Fruit fly (Drosophila melanogaster) whole organism, embryonic: ENCODE data around the gene eIF4A.

Source experiments
- ATbp ChIP-seq: fragments of 200-800 bp; sonication (Bioruptor generic); optimal IDR thresholded peaks from 2 replicates; lab custom pipeline; 2017; ENCODE audit warnings: missing biosample characterization, mild to moderate bottlenecking, missing genetic modification characterization, missing genetic modification reagents
- Ada2b ChIP-seq: fragments of 200-800 bp; sonication (Bioruptor generic); IDR thresholded peaks from 2 replicates; pipeline ENCODE4 v1.3.6; 2022; ENCODE audit warnings: missing biosample characterization, missing genetic modification characterization
- Adf1 ChIP-seq: fragments of 200-800 bp; sonication (Bioruptor generic); IDR thresholded peaks from 2 replicates; pipeline ENCODE4 v1.3.6; 2022; ENCODE audit warnings: missing biosample characterization, missing genetic modification characterization
- Aef1 ChIP-seq: fragments of 200-800 bp; sonication (Bioruptor generic); IDR thresholded peaks from 3 replicates; pipeline ENCODE4 v1.3.6; 2022; ENCODE audit warnings: missing biosample characterization, missing genetic modification characterization
- CG10366 ChIP-seq: fragments of 200-800 bp; sonication (Bioruptor generic); IDR thresholded peaks from 2 replicates; pipeline ENCODE4 v1.3.6; 2022; ENCODE audit warnings: missing biosample characterization, missing genetic modification characterization
- CG10959 ChIP-seq: fragments of 200-800 bp; sonication (Bioruptor generic); IDR thresholded peaks from 2 replicates; pipeline ENCODE4 v1.3.6; 2022; ENCODE audit warnings: missing biosample characterization, missing genetic modification characterization
- CG11456 ChIP-seq: fragments of 200-800 bp; sonication (Bioruptor generic); IDR thresholded peaks from 3 replicates; pipeline ENCODE4 v1.3.6; 2022; ENCODE audit warnings: missing biosample characterization, missing genetic modification characterization
- CG11695 ChIP-seq: fragments of 200-800 bp; sonication (Bioruptor generic); IDR thresholded peaks from 3 replicates; pipeline ENCODE4 v1.3.6; 2022; ENCODE audit warnings: missing biosample characterization, missing genetic modification characterization
- CG11696 ChIP-seq: fragments of 200-800 bp; sonication (Bioruptor generic); IDR thresholded peaks from 2 replicates; pipeline ENCODE4 v1.3.6; 2022; ENCODE audit warnings: missing biosample characterization, missing genetic modification characterization
- CG12391 ChIP-seq: fragments of 200-800 bp; sonication (Bioruptor generic); optimal IDR thresholded peaks from 3 replicates; lab custom pipeline; 2018; ENCODE audit warnings: missing biosample characterization, mild to moderate bottlenecking, missing genetic modification characterization, moderate library complexity
- CG14014 ChIP-seq: fragments of 200-800 bp; sonication (Bioruptor generic); IDR thresholded peaks from 2 replicates; pipeline ENCODE4 v1.3.6; 2022; ENCODE audit warnings: missing biosample characterization, missing genetic modification characterization
- CG1603 ChIP-seq: fragments of 200-800 bp; sonication (Bioruptor generic); optimal IDR thresholded peaks from 2 replicates; lab custom pipeline; 2019; ENCODE audit warnings: missing biosample characterization, mild to moderate bottlenecking, missing genetic modification characterization, moderate library complexity
- CG17328 ChIP-seq: fragments of 200-800 bp; sonication (Bioruptor generic); IDR thresholded peaks from 2 replicates; pipeline ENCODE4 v1.3.6; 2022; ENCODE audit warnings: missing biosample characterization, missing genetic modification characterization
- CG18599 ChIP-seq: fragments of 200-800 bp; sonication (Bioruptor generic); optimal IDR thresholded peaks from 3 replicates; lab custom pipeline; 2017; ENCODE audit warnings: missing biosample characterization, missing genetic modification characterization, mild to moderate bottlenecking, moderate library complexity, missing genetic modification reagents
- CG2120 ChIP-seq: fragments of 200-800 bp; sonication (Bioruptor generic); optimal IDR thresholded peaks from 3 replicates; lab custom pipeline; 2016; ENCODE audit warnings: missing biosample characterization, missing genetic modification characterization
- CG2889 ChIP-seq: fragments of 200-800 bp; sonication (Bioruptor generic); IDR thresholded peaks from 3 replicates; pipeline ENCODE4 v1.3.6; 2022; ENCODE audit warnings: missing biosample characterization, missing genetic modification characterization
- CG3847 ChIP-seq: fragments of 200-800 bp; sonication (Bioruptor generic); IDR thresholded peaks from 2 replicates; pipeline ENCODE4 v1.3.6; 2022; ENCODE audit warnings: missing biosample characterization, missing genetic modification characterization
- CG4404 ChIP-seq: fragments of 200-800 bp; sonication (Bioruptor generic); IDR thresholded peaks from 2 replicates; pipeline ENCODE4 v1.3.6; 2022; ENCODE audit warnings: missing biosample characterization, missing genetic modification characterization
- CG4730 ChIP-seq: fragments of 200-800 bp; sonication (Bioruptor generic); IDR thresholded peaks from 2 replicates; pipeline ENCODE4 v1.3.6; 2022; ENCODE audit warnings: missing biosample characterization, missing genetic modification characterization
- CG4820 ChIP-seq: fragments of 200-800 bp; sonication (Bioruptor generic); optimal IDR thresholded peaks from 3 replicates; lab custom pipeline; 2016; ENCODE audit warnings: missing biosample characterization, missing genetic modification characterization
- CG7357 ChIP-seq: fragments of 200-800 bp; sonication (Bioruptor generic); IDR thresholded peaks from 3 replicates; pipeline ENCODE4 v1.3.6; 2022; ENCODE audit warnings: missing biosample characterization, missing genetic modification characterization
- CG8388 ChIP-seq: fragments of 200-800 bp; sonication (Bioruptor generic); optimal IDR thresholded peaks from 2 replicates; lab custom pipeline; 2019; ENCODE audit warnings: missing biosample characterization, mild to moderate bottlenecking, missing genetic modification characterization, moderate library complexity
- CG9437 ChIP-seq: fragments of 200-800 bp; sonication (Bioruptor generic); optimal IDR thresholded peaks from 2 replicates; lab custom pipeline; 2018; ENCODE audit warnings: missing biosample characterization, mild to moderate bottlenecking, missing genetic modification characterization
- D19A ChIP-seq: fragments of 200-800 bp; optimal IDR thresholded peaks from 3 replicates; lab custom pipeline; 2019; ENCODE audit warnings: missing biosample characterization, mild to moderate bottlenecking, missing genetic modification characterization, moderate library complexity
- Ets65A ChIP-seq: fragments of 200-800 bp; sonication (Bioruptor generic); peaks from one replicate; lab custom pipeline; 2016; ENCODE audit warnings: missing biosample characterization, missing genetic modification characterization
- Hmr ChIP-seq: fragments of 200-800 bp; sonication (Bioruptor generic); optimal IDR thresholded peaks from 3 replicates; lab custom pipeline; 2017; ENCODE audit warnings: mild to moderate bottlenecking, missing biosample characterization, missing genetic modification reagents, missing genetic modification characterization
- Hr51 ChIP-seq, 2 experiments: fragments of 200-800 bp; sonication (Bioruptor generic); optimal IDR thresholded peaks; 2 replicates in 1 of 2; 3 replicates in 1 of 2; lab custom pipeline; 2016 to 2018; ENCODE audit warnings: missing biosample characterization in 2 of 2, missing genetic modification characterization in 2 of 2, mild to moderate bottlenecking in 1 of 2, moderate library complexity in 1 of 2
- MESR4 ChIP-seq: fragments of 200-800 bp; sonication (Bioruptor generic); optimal IDR thresholded peaks from 2 replicates; lab custom pipeline; 2018; ENCODE audit warnings: missing biosample characterization, mild to moderate bottlenecking, missing genetic modification characterization, moderate library complexity
- Optix ChIP-seq: fragments of 200-800 bp; sonication (Bioruptor generic); IDR thresholded peaks from 3 replicates; pipeline ENCODE4 v1.3.6; 2022; ENCODE audit warnings: missing biosample characterization, missing genetic modification characterization
- Ptx1 ChIP-seq: fragments of 200-800 bp; sonication (Bioruptor generic); IDR thresholded peaks from 2 replicates; pipeline ENCODE4 v1.3.6; 2022; ENCODE audit warnings: missing biosample characterization, missing genetic modification characterization
- Sry-β ChIP-seq: fragments of 200-800 bp; sonication (Bioruptor generic); optimal IDR thresholded peaks from 2 replicates; lab custom pipeline; 2018; ENCODE audit warnings: missing biosample characterization, mild to moderate bottlenecking, missing genetic modification characterization, moderate library complexity
- ase ChIP-seq: fragments of 200-800 bp; sonication (Bioruptor generic); IDR thresholded peaks from 3 replicates; pipeline ENCODE4 v1.3.6; 2022; ENCODE audit warnings: missing biosample characterization, missing genetic modification characterization
- az2 ChIP-seq: fragments of 200-800 bp; sonication (Bioruptor generic); optimal IDR thresholded peaks from 3 replicates; lab custom pipeline; 2016; ENCODE audit warnings: missing biosample characterization, missing genetic modification characterization
- bsh ChIP-seq, 2 experiments: fragments of 200-800 bp; sonication (Bioruptor generic); optimal IDR thresholded peaks; 2 replicates each; lab custom pipeline; 2017 to 2018; ENCODE audit warnings: mild to moderate bottlenecking in 2 of 2, missing biosample characterization in 2 of 2, missing genetic modification characterization in 2 of 2, moderate library complexity in 1 of 2
- chif ChIP-seq, 2 experiments: fragments of 200-800 bp; sonication (Bioruptor generic); optimal IDR thresholded peaks; 3 replicates each; lab custom pipeline; 2016; ENCODE audit warnings: missing biosample characterization in 2 of 2, missing genetic modification characterization in 2 of 2
- chm ChIP-seq: fragments of 200-800 bp; sonication (Bioruptor generic); IDR thresholded peaks from 2 replicates; pipeline ENCODE4 v1.3.6; 2022; ENCODE audit warnings: missing biosample characterization, missing genetic modification characterization
- ci ChIP-seq: fragments of 200-800 bp; sonication (Bioruptor generic); IDR thresholded peaks from 3 replicates; pipeline ENCODE4 v1.3.6; 2022; ENCODE audit warnings: missing biosample characterization, missing genetic modification characterization
- danr ChIP-seq: fragments of 200-800 bp; sonication (Bioruptor generic); IDR thresholded peaks from 2 replicates; pipeline ENCODE4 v1.3.6; 2022; ENCODE audit warnings: missing biosample characterization, missing genetic modification characterization
- esg ChIP-seq: fragments of 200-800 bp; sonication (Bioruptor generic); conservative IDR thresholded peaks from 2 replicates; pipeline ENCODE4 v1.3.6; 2022; ENCODE audit warnings: missing biosample characterization, missing genetic modification characterization
- fd96Cb ChIP-seq: fragments of 200-800 bp; sonication (Bioruptor generic); optimal IDR thresholded peaks from 2 replicates; lab custom pipeline; 2018; ENCODE audit warnings: missing biosample characterization, mild to moderate bottlenecking, missing genetic modification characterization, moderate library complexity
- gem ChIP-seq: fragments of 200-800 bp; sonication (Bioruptor generic); optimal IDR thresholded peaks from 2 replicates; lab custom pipeline; 2019; ENCODE audit warnings: missing biosample characterization, mild to moderate bottlenecking, missing genetic modification characterization, moderate library complexity
- ind ChIP-seq: fragments of 200-800 bp; sonication (Bioruptor generic); optimal IDR thresholded peaks from 3 replicates; lab custom pipeline; 2016; ENCODE audit warnings: missing biosample characterization, missing genetic modification characterization
- ken ChIP-seq: fragments of 200-800 bp; sonication (Bioruptor generic); IDR thresholded peaks from 3 replicates; pipeline ENCODE4 v1.3.6; 2022; ENCODE audit warnings: missing biosample characterization, missing genetic modification characterization
- lab ChIP-seq: fragments of 200-800 bp; sonication (Bioruptor generic); optimal IDR thresholded peaks from 3 replicates; lab custom pipeline; 2017; ENCODE audit warnings: missing biosample characterization, missing genetic modification characterization, mild to moderate bottlenecking, moderate library complexity, missing genetic modification reagents
- otp ChIP-seq: fragments of 200-800 bp; sonication (Bioruptor generic); IDR thresholded peaks from 3 replicates; pipeline ENCODE4, ENCODE4 v1.3.6; 2022; ENCODE audit warnings: missing biosample characterization, missing genetic modification characterization
- sisA ChIP-seq: fragments of 200-800 bp; sonication (Bioruptor generic); IDR thresholded peaks from 2 replicates; pipeline ENCODE4 v1.3.6; 2022; ENCODE audit warnings: missing biosample characterization, missing genetic modification characterization
- slbo ChIP-seq: fragments of 200-800 bp; sonication (Bioruptor generic); IDR thresholded peaks from 2 replicates; pipeline ENCODE4 v1.3.6; 2022; ENCODE audit warnings: missing biosample characterization, missing genetic modification characterization
- trh ChIP-seq: fragments of 200-800 bp; sonication (Bioruptor generic); optimal IDR thresholded peaks from 2 replicates; lab custom pipeline; 2016; ENCODE audit warnings: missing biosample characterization, missing genetic modification characterization
- unpg ChIP-seq: fragments of 200-800 bp; sonication (Bioruptor generic); optimal IDR thresholded peaks from 3 replicates; lab custom pipeline; 2018; ENCODE audit warnings: missing biosample characterization, mild to moderate bottlenecking, missing genetic modification characterization, moderate library complexity
- zfh1 ChIP-seq: fragments of 200-800 bp; sonication (Bioruptor generic); IDR thresholded peaks from 3 replicates; pipeline ENCODE4 v1.3.6; 2022; ENCODE audit warnings: missing biosample characterization, missing genetic modification characterization

Gene eIF4A

dm6 chr2L:6028712-6029111 is 47.1 kb downstream of the eIF4A start:
- peak; percentile 83 for TF ChIP-seq Ets65A (GFP tag; lab: Kevin White, UChicago)
- TF ChIP-seq CG12391 (tag; lab: Kevin White, UChicago), result peak; percentile 23
- no peak for TF ChIP-seq Adf1 (GFP tag; lab: Robert Waterston, UW)
- peak; percentile 38 for TF ChIP-seq CG1603 (tag; lab: Kevin White, UChicago)
- 0 out of 3 replicates have a peak, but pooled peaks have one; percentile 7 for TF ChIP-seq Optix (GFP tag; lab: Robert Waterston, UW)
- no peak for TF ChIP-seq danr
- peak; percentile 49 for TF ChIP-seq sisA (GFP tag; lab: Robert Waterston, UW)
- TF ChIP-seq fd96Cb (tag; lab: Kevin White, UChicago), result peak; percentile 11
- no peak for TF ChIP-seq Sry-β (GFP tag; lab: Kevin White, UChicago)
- peak; percentile 3 for TF ChIP-seq CG8388 (GFP tag; lab: Kevin White, UChicago)
- TF ChIP-seq MESR4 (GFP tag; lab: Kevin White, UChicago), result no peak
- 0 out of 2 replicates have a peak, but pooled peaks have one; percentile 34 for TF ChIP-seq CG11696 (GFP tag; lab: Robert Waterston, UW)
- no peak for TF ChIP-seq CG9437 (GFP tag; lab: Kevin White, UChicago)
- TF ChIP-seq az2 (GFP tag; lab: Kevin White, UChicago), result peak; percentile 6
- no peak for TF ChIP-seq CG4820
- TF ChIP-seq CG10366 (GFP tag; lab: Robert Waterston, UW), result peak; percentile 32; the same call in 1 of the 2 replicates
- TF ChIP-seq bsh (GFP tag; optimal IDR thresholded peaks at IDR 0.05; lab: Kevin White, UChicago), result peak in 1 of 2 experiments; percentile 36
- TF ChIP-seq Aef1 (GFP tag; lab: Robert Waterston, UW), result peak; percentile 32; the same call in 2 of the 3 replicates
- peak; percentile 73 for TF ChIP-seq ci
- no peak for TF ChIP-seq CG11456
- TF ChIP-seq CG4730 (GFP tag; lab: Robert Waterston, UW), result 0 out of 2 replicates have a peak, but pooled peaks have one; percentile 15
- TF ChIP-seq ind (GFP tag; lab: Kevin White, UChicago), result peak; percentile 6
- peak; percentile 10 for TF ChIP-seq unpg
- 0 out of 2 replicates have a peak, but pooled peaks have one; percentile 37 for TF ChIP-seq chm
- peak; percentile 53; the same call in 1 of the 3 replicates for TF ChIP-seq ken (GFP tag; lab: Robert Waterston, UW)
- TF ChIP-seq CG14014 (GFP tag; lab: Robert Waterston, UW), result 0 out of 2 replicates have a peak, but pooled peaks have one; percentile 44
- TF ChIP-seq esg (GFP tag; lab: Robert Waterston, UW), result peak; percentile 34; the same call in 1 of the 2 replicates
- TF ChIP-seq zfh1, result peak; percentile 37; the same call in 1 of the 3 replicates
- TF ChIP-seq CG4404 (GFP tag; lab: Robert Waterston, UW), result 0 out of 2 replicates have a peak, but pooled peaks have one; percentile 10
- no peak for TF ChIP-seq trh (GFP tag; lab: Kevin White, UChicago)
- TF ChIP-seq CG3847 (GFP tag; lab: Robert Waterston, UW), result no peak
- TF ChIP-seq Hr51 (GFP tag; optimal IDR thresholded peaks at IDR 0.05; lab: Kevin White, UChicago), result peak in 1 of 2 experiments; percentile 7
- TF ChIP-seq otp (GFP tag; lab: Robert Waterston, UW), result 0 out of 3 replicates have a peak, but pooled peaks have one; percentile 7
- no peak for TF ChIP-seq gem
- TF ChIP-seq Hmr (GFP tag; lab: Kevin White, UChicago), result peak; percentile 12
- peak; percentile 68 for TF ChIP-seq CG17328
- TF ChIP-seq CG18599, result peak; percentile 8
- TF ChIP-seq Ptx1 (GFP tag; lab: Robert Waterston, UW), result peak; percentile 43; the same call in 1 of the 2 replicates
- peak in 1 of 2 experiments; percentile 4 for TF ChIP-seq chif (GFP tag; optimal IDR thresholded peaks at IDR 0.05; lab: Kevin White, UChicago)
- TF ChIP-seq D19A (tag; lab: Kevin White, UChicago), result no peak
- TF ChIP-seq CG10959 (GFP tag; lab: Robert Waterston, UW), result no peak
- 0 out of 3 replicates have a peak, but pooled peaks have one; percentile 13 for TF ChIP-seq CG2889 (GFP tag; lab: Robert Waterston, UW)
- peak; percentile 17 for TF ChIP-seq lab (GFP tag; lab: Kevin White, UChicago)
- no peak for TF ChIP-seq CG7357 (GFP tag; lab: Robert Waterston, UW)
- TF ChIP-seq ase (GFP tag; lab: Robert Waterston, UW), result no peak
- peak; percentile 25 for TF ChIP-seq CG2120 (GFP tag; lab: Kevin White, UChicago)
- peak; percentile 33 for TF ChIP-seq ATbp
- 0 out of 2 replicates have a peak, but pooled peaks have one; percentile 35 for TF ChIP-seq slbo (GFP tag; lab: Robert Waterston, UW)
- TF ChIP-seq CG11695 (GFP tag; lab: Robert Waterston, UW), result 0 out of 3 replicates have a peak, but pooled peaks have one; percentile 27
- peak; percentile 34 for TF ChIP-seq Ada2b
